Worm (Caenorhabditis elegans) whole organism, late embryonic: ENCODE results near the gene C50F7.9.

ENCODE experiments used
- ama-1 ChIP-seq: fragments of 150-350 bp; optimal IDR thresholded peaks from 2 replicates; lab custom pipeline; 2014
- ceh-48 ChIP-seq: sonication (generic microtip); optimal IDR thresholded peaks from 2 replicates; lab custom pipeline; 2016; ENCODE audit warnings: missing genetic modification characterization, inconsistent platforms, missing compliant biosample characterization
- ceh-9 ChIP-seq: sonication (generic microtip); optimal IDR thresholded peaks from 2 replicates; lab custom pipeline; 2016; ENCODE audit warnings: mild to moderate bottlenecking, missing genetic modification characterization, inconsistent platforms, missing compliant biosample characterization
- elt-2 ChIP-seq: sonication (generic microtip); optimal IDR thresholded peaks from 2 replicates; lab custom pipeline; 2016; ENCODE audit warnings: missing genetic modification reagents, missing genetic modification characterization, missing compliant biosample characterization
- hlh-30 ChIP-seq: sonication (generic microtip); optimal IDR thresholded peaks from 2 replicates; lab custom pipeline; 2017; ENCODE audit warnings: antibody characterized with exemption, missing genetic modification characterization, missing compliant biosample characterization; ENCODE audit not compliant: insufficient read depth
- hlh-8 ChIP-seq: sonication (generic microtip); optimal IDR thresholded peaks from 2 replicates; lab custom pipeline; 2016; ENCODE audit warnings: missing genotype, missing genetic modification characterization, missing compliant biosample characterization
- lim-6 ChIP-seq: sonication (generic microtip); optimal IDR thresholded peaks from 2 replicates; lab custom pipeline; 2016; ENCODE audit warnings: missing genetic modification characterization, missing compliant biosample characterization
- pag-3 ChIP-seq: sonication (generic microtip); optimal IDR thresholded peaks from 2 replicates; lab custom pipeline; 2016; ENCODE audit warnings: missing compliant biosample characterization, missing genetic modification characterization, borderline replicate concordance
- pat-9 ChIP-seq: fragments of 200-800 bp; sonication (Bioruptor generic); optimal IDR thresholded peaks from 2 replicates; lab custom pipeline; 2018; ENCODE audit warnings: mild to moderate bottlenecking, missing genetic modification characterization, moderate library complexity, missing compliant biosample characterization
- ttx-3 ChIP-seq: sonication (generic microtip); optimal IDR thresholded peaks from 2 replicates; lab custom pipeline; 2016; ENCODE audit warnings: missing genetic modification reagents, missing genetic modification characterization, missing compliant biosample characterization

DNA sequence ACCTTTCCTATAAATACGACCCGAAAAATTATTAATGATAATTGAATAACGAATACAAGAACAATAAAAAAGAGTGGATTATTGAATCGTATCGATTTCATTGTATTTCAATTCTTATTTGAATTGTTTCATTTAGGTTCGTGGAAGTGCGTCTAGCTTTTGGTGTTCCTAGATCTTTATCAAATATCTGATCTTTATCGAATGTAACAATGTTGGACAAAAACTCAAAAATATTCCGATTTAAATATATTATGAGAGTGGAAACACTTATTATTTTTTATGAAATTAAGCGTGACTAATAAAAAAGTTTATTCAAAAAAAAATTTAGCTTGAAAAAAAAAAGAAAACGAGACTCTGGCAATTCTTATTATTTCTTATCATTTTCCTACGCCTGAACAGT is at the start of gene C50F7.9, which contains the start of gene C50F7.3:
- TF ChIP-seq ttx-3 (no peak), hlh-8 (tag; lab: Kevin White, UChicago) (no peak), ama-1 (no peak), hlh-30 (tag; lab: Kevin White, UChicago) (no peak), pat-9 (tag; lab: Kevin White, UChicago) (no peak), elt-2 (no peak), ceh-48 (no peak), lim-6 (tag; lab: Kevin White, UChicago) (no peak), ceh-9 (no peak), pag-3 (tag; lab: Kevin White, UChicago) (no peak)
